Worm (Caenorhabditis elegans) whole organism, L4 larva: ENCODE data around the gene F42A6.2.
"Not testable (repeated sequence)": the region's sequence is repeated elsewhere in the genome, so short reads cannot be mapped to it uniquely, and the experiment has no call there.

ENCODE experiments used
- D1046.2 ChIP-seq: fragments of 200-800 bp; sonication (Bioruptor generic); IDR thresholded peaks from 2 replicates; pipeline ENCODE4 v1.3.6; 2022; ENCODE audit warnings: missing genetic modification characterization, missing compliant biosample characterization
- F37D6.2 ChIP-seq: sonication (generic microtip); optimal IDR thresholded peaks from 2 replicates; lab custom pipeline; 2016; ENCODE audit warnings: mild to moderate bottlenecking, missing genetic modification characterization, missing compliant biosample characterization
- F49E8.2 ChIP-seq: sonication (generic microtip); optimal IDR thresholded peaks from 2 replicates; lab custom pipeline; 2016; ENCODE audit warnings: missing compliant biosample characterization, mild to moderate bottlenecking, missing genetic modification characterization, borderline replicate concordance
- T20F7.1 ChIP-seq: fragments of 200-800 bp; sonication (Bioruptor generic); optimal IDR thresholded peaks from 2 replicates; lab custom pipeline; 2018; ENCODE audit warnings: mild to moderate bottlenecking, missing genetic modification characterization, missing compliant biosample characterization
- T26A8.4 ChIP-seq: fragments of 200-800 bp; sonication (Bioruptor generic); IDR thresholded peaks from 2 replicates; pipeline ENCODE4 v1.3.6; 2022; ENCODE audit warnings: missing genetic modification characterization, missing compliant biosample characterization
- ZK337.2 ChIP-seq: fragments of 200-800 bp; sonication (Bioruptor generic); IDR thresholded peaks from 2 replicates; pipeline ENCODE4 v1.3.6; 2022; ENCODE audit warnings: missing genetic modification reagents, missing genetic modification characterization, missing compliant biosample characterization
- ama-1 ChIP-seq: fragments of 150-350 bp; optimal IDR thresholded peaks from 2 replicates; lab custom pipeline; 2014; ENCODE audit warnings: inconsistent platforms, mixed read lengths
- ceh-28 ChIP-seq: fragments of 150-350 bp; optimal IDR thresholded peaks from 2 replicates; lab custom pipeline; 2014; ENCODE audit warnings: missing biosample characterization, missing genetic modification reagents, missing genetic modification characterization
- ceh-82 ChIP-seq: sonication (generic microtip); optimal IDR thresholded peaks from 2 replicates; lab custom pipeline; 2017; ENCODE audit warnings: missing biosample characterization, missing genetic modification characterization
- daf-8 ChIP-seq: fragments of 200-800 bp; sonication (Bioruptor generic); IDR thresholded peaks from 2 replicates; pipeline ENCODE4 v1.3.6; 2022; ENCODE audit warnings: missing genetic modification characterization, missing compliant biosample characterization
- dpl-1 ChIP-seq: fragments of 150-350 bp; optimal IDR thresholded peaks from 2 replicates; lab custom pipeline; 2014; ENCODE audit warnings: missing biosample characterization, missing genetic modification reagents, missing genetic modification characterization
- dve-1 ChIP-seq: sonication (generic microtip); optimal IDR thresholded peaks from 2 replicates; lab custom pipeline; 2017; ENCODE audit warnings: antibody characterized with exemption, mild to moderate bottlenecking, missing genetic modification characterization, missing compliant biosample characterization; ENCODE audit not compliant: insufficient read depth
- fkh-10 ChIP-seq: fragments of 150-350 bp; optimal IDR thresholded peaks from 2 replicates; lab custom pipeline; 2014; ENCODE audit warnings: missing biosample characterization, missing genetic modification reagents, missing genetic modification characterization
- fos-1 ChIP-seq: fragments of 150-350 bp; optimal IDR thresholded peaks from 2 replicates; lab custom pipeline; 2014; ENCODE audit warnings: missing biosample characterization, missing genetic modification characterization
- hlh-11 ChIP-seq: fragments of 200-800 bp; sonication (Bioruptor generic); optimal IDR thresholded peaks from 2 replicates; lab custom pipeline; 2018; ENCODE audit warnings: mild to moderate bottlenecking, missing genetic modification characterization, missing compliant biosample characterization
- hlh-30 ChIP-seq: sonication (generic microtip); optimal IDR thresholded peaks from 2 replicates; lab custom pipeline; 2017; ENCODE audit warnings: antibody characterized with exemption, mild to moderate bottlenecking, missing genetic modification characterization, missing compliant biosample characterization; ENCODE audit not compliant: insufficient read depth
- jun-1 ChIP-seq: fragments of 150-350 bp; optimal IDR thresholded peaks from 2 replicates; lab custom pipeline; 2014; ENCODE audit warnings: missing biosample characterization, missing genetic modification reagents, missing genetic modification characterization
- lin-1 ChIP-seq: fragments of 200-800 bp; sonication (Bioruptor generic); IDR thresholded peaks from 2 replicates; pipeline ENCODE4 v1.3.6; 2022; ENCODE audit warnings: missing genetic modification reagents, missing genetic modification characterization, missing compliant biosample characterization
- lin-38 ChIP-seq: fragments of 200-800 bp; sonication (Bioruptor generic); IDR thresholded peaks from 2 replicates; pipeline ENCODE4 v1.3.6; 2022; ENCODE audit warnings: missing genetic modification reagents, missing genetic modification characterization, missing compliant biosample characterization
- lsy-2 ChIP-seq, 2 experiments: fragments of 150-350 bp in 1 of 2; sonication (generic microtip) in 1 of 2; optimal IDR thresholded peaks; 2 replicates each; lab custom pipeline; 2014 to 2017; ENCODE audit warnings: missing biosample characterization in 2 of 2, missing genetic modification characterization in 2 of 2
- madf-5 ChIP-seq, 2 experiments: fragments of 200-800 bp; sonication (Bioruptor generic); IDR thresholded peaks; 2 replicates each; pipeline ENCODE4 v1.3.6; 2022; ENCODE audit warnings: missing compliant biosample characterization in 2 of 2, missing genetic modification characterization in 2 of 2
- madf-9 ChIP-seq: fragments of 200-800 bp; sonication (Bioruptor generic); conservative IDR thresholded peaks from 2 replicates; pipeline ENCODE4 v1.3.6; 2022; ENCODE audit warnings: missing genetic modification reagents, missing genetic modification characterization, missing compliant biosample characterization
- mdt-29 ChIP-seq: fragments of 200-800 bp; sonication (Bioruptor generic); IDR thresholded peaks from 2 replicates; pipeline ENCODE4 v1.3.6; 2022; ENCODE audit warnings: missing genetic modification reagents, missing genetic modification characterization, missing compliant biosample characterization
- mxl-3 ChIP-seq: fragments of 200-800 bp; sonication (Bioruptor generic); optimal IDR thresholded peaks from 2 replicates; lab custom pipeline; 2018; ENCODE audit warnings: mild to moderate bottlenecking, missing genetic modification characterization, missing compliant biosample characterization
- nhr-111 ChIP-seq: fragments of 200-800 bp; sonication (Bioruptor generic); optimal IDR thresholded peaks from 2 replicates; lab custom pipeline; 2018; ENCODE audit warnings: mild to moderate bottlenecking, missing genetic modification characterization, missing compliant biosample characterization
- nhr-41 ChIP-seq: fragments of 200-800 bp; sonication (Bioruptor generic); IDR thresholded peaks from 2 replicates; pipeline ENCODE4 v1.3.6; 2022; ENCODE audit warnings: missing genetic modification reagents, missing genetic modification characterization, missing compliant biosample characterization
- nhr-42 ChIP-seq: fragments of 200-800 bp; sonication (Bioruptor generic); IDR thresholded peaks from 2 replicates; pipeline ENCODE4 v1.3.6; 2022; ENCODE audit warnings: missing genetic modification characterization, missing compliant biosample characterization
- pha-4 ChIP-seq, 2 experiments: fragments of 150-350 bp in 1 of 2; fragments of 200-800 bp in 1 of 2; sonication (Bioruptor generic) in 1 of 2; IDR thresholded peaks in 1 of 2; optimal IDR thresholded peaks in 1 of 2; 2 replicates each; pipeline versions ENCODE4 v1.3.6 to Lab custom; 2014 to 2022; ENCODE audit warnings: missing genetic modification characterization in 2 of 2, missing genetic modification reagents in 2 of 2, missing biosample characterization in 1 of 2, missing compliant biosample characterization in 1 of 2
- php-3 ChIP-seq: fragments of 200-800 bp; sonication (Bioruptor generic); IDR thresholded peaks from 2 replicates; pipeline ENCODE4 v1.3.6; 2022; ENCODE audit warnings: missing genetic modification reagents, missing genetic modification characterization, missing compliant biosample characterization
- rbr-2 ChIP-seq: sonication (generic microtip); optimal IDR thresholded peaks from 2 replicates; lab custom pipeline; 2016; ENCODE audit warnings: missing genotype, missing genetic modification characterization, missing compliant biosample characterization
- set-16 ChIP-seq: fragments of 200-800 bp; sonication (Bioruptor generic); IDR thresholded peaks from 2 replicates; pipeline ENCODE4 v1.3.6; 2022; ENCODE audit warnings: missing genetic modification reagents, missing genetic modification characterization, missing compliant biosample characterization
- snpc-1.2 ChIP-seq: fragments of 200-800 bp; sonication (Bioruptor generic); IDR thresholded peaks from 2 replicates; pipeline ENCODE4 v1.3.6; 2022; ENCODE audit warnings: missing genetic modification reagents, missing genetic modification characterization, missing compliant biosample characterization
- spr-1 ChIP-seq: sonication (generic microtip); optimal IDR thresholded peaks from 2 replicates; lab custom pipeline; 2016; ENCODE audit warnings: mild to moderate bottlenecking, missing genetic modification characterization, missing compliant biosample characterization
- tag-97 ChIP-seq: fragments of 200-800 bp; sonication (Bioruptor generic); IDR thresholded peaks from 2 replicates; pipeline ENCODE4 v1.3.6; 2022; ENCODE audit warnings: missing genetic modification characterization, missing compliant biosample characterization
- unc-130 ChIP-seq: sonication (generic microtip); optimal IDR thresholded peaks from 2 replicates; lab custom pipeline; 2016; ENCODE audit warnings: missing genetic modification reagents, missing genetic modification characterization, missing compliant biosample characterization
- unc-62 ChIP-seq, 3 experiments: fragments of 150-350 bp in 1 of 3; sonication (generic microtip); optimal IDR thresholded peaks in 2 of 3; peaks in 1 of 3; 1 replicate in 1 of 3; 2 replicates in 2 of 3; lab custom pipeline; 2014 to 2017; ENCODE audit warnings: missing biosample characterization in 3 of 3, missing genetic modification characterization in 3 of 3, missing genetic modification reagents in 3 of 3, missing genotype in 1 of 3
- zag-1 ChIP-seq: fragments of 150-350 bp; optimal IDR thresholded peaks from 2 replicates; lab custom pipeline; 2014; ENCODE audit warnings: missing biosample characterization, missing genetic modification characterization
- zfp-2 ChIP-seq: sonication (generic microtip); optimal IDR thresholded peaks from 2 replicates; lab custom pipeline; 2016; ENCODE audit warnings: mild to moderate bottlenecking, missing genetic modification characterization, missing compliant biosample characterization
- zfp-3 ChIP-seq: fragments of 200-800 bp; sonication (Bioruptor generic); conservative IDR thresholded peaks from 2 replicates; pipeline ENCODE4 v1.3.6; 2022; ENCODE audit warnings: missing genetic modification reagents, missing genetic modification characterization, missing compliant biosample characterization
- zip-2 ChIP-seq: fragments of 150-350 bp; optimal IDR thresholded peaks from 2 replicates; lab custom pipeline; 2014; ENCODE audit warnings: missing biosample characterization, missing genetic modification characterization
- ztf-7 ChIP-seq: fragments of 150-350 bp; optimal IDR thresholded peaks from 2 replicates; lab custom pipeline; 2014; ENCODE audit warnings: missing biosample characterization, missing genetic modification characterization

The F42A6.2 gene

ce11 chrIV:3313311-3313710 is 28.0 kb upstream of the F42A6.2 start (continued):
- TF ChIP-seq rbr-2 (tag; lab: Kevin White, UChicago) (peak; percentile 87), hlh-11 (tag; lab: Kevin White, UChicago) (peak; percentile 69), F49E8.2 (tag; lab: Kevin White, UChicago) (peak; percentile 22), F37D6.2 (peak; percentile 67), nhr-42 (GFP tag; lab: Robert Waterston, UW) (peak; percentile 98), daf-8 (GFP tag; lab: Robert Waterston, UW) (peak; percentile 97), D1046.2 (GFP tag; lab: Robert Waterston, UW) (peak; percentile 97), T20F7.1 (GFP tag; lab: Kevin White, UChicago) (peak; percentile 87), nhr-41 (peak; percentile 93), zfp-2 (tag; lab: Kevin White, UChicago) (peak; percentile 72), madf-9 (GFP tag; lab: Robert Waterston, UW) (peak; percentile 82), tag-97 (GFP tag; lab: Robert Waterston, UW) (0 out of 2 replicates have a peak, but pooled peaks have one; percentile 40), ZK337.2 (peak; percentile 82), T26A8.4 (GFP tag; lab: Robert Waterston, UW) (peak; percentile 98), mxl-3 (GFP tag; lab: Kevin White, UChicago) (peak; percentile 45), zfp-3 (GFP tag; lab: Robert Waterston, UW) (peak; percentile 98), dve-1 (tag; lab: Kevin White, UChicago) (peak; percentile 35), lin-38 (GFP tag; lab: Robert Waterston, UW) (peak; percentile 98), unc-130 (GFP tag; lab: Kevin White, UChicago) (peak; percentile 51)

ce11 chrIV:3314099-3314498 is 27.2 kb upstream of the F42A6.2 start:
- TF ChIP-seq lsy-2 (tag; optimal IDR thresholded peaks at IDR 0.05; lab: Kevin White, UChicago), result peak in 1 of 2 experiments; percentile 58

ce11 chrIV:3320778-3321177 is 20.5 kb upstream of the F42A6.2 start:
- TF ChIP-seq set-16 (GFP tag; lab: Robert Waterston, UW), result peak; percentile 93
- TF ChIP-seq, all 104 proteins: peak for 1; not testable (repeated sequence) for 103

- not testable (repeated sequence) for TF ChIP-seq mdt-29; ceh-28 (tag; lab: Kevin White, UChicago); zip-2 (tag; lab: Kevin White, UChicago)
- TF ChIP-seq, all 104 proteins: peak for 0; not testable (repeated sequence) for 104
These were observed 9.5 kb upstream of the F42A6.2 start, which contains the start of gene F42A6.5 for ce11 chrIV:3331758-3332157. Gene F42A6.5, minus strand, starts transcription at chrIV:3331858.

ce11 chrIV:3336585-3336984 is 4.7 kb upstream of the F42A6.2 start, which contains the start of gene F42A6.6:
Gene F42A6.6, minus strand, starts transcription at chrIV:3336873.
- TF ChIP-seq hlh-30 (tag; lab: Kevin White, UChicago) (no peak), snpc-1.2 (GFP tag; lab: Robert Waterston, UW) (peak; percentile 71), unc-62 (GFP tag; optimal IDR thresholded peaks at IDR 0.05 in 1 of 2; lab: Kevin White, UChicago) (no peak), unc-62 (tag; optimal IDR thresholded peaks at IDR 0.05; lab: Kevin White, UChicago) (no peak), spr-1 (tag; lab: Kevin White, UChicago) (peak; percentile 69), madf-5 (GFP tag; IDR thresholded peaks at IDR 0.05; lab: Robert Waterston, UW) (0 out of 4 replicates have a peak, but pooled peaks have one; percentile 25 to 51), php-3 (0 out of 2 replicates have a peak, but pooled peaks have one; percentile 42), fkh-10 (no peak), set-16 (GFP tag; lab: Robert Waterston, UW) (no peak; the same call in 1 of the 2 replicates), ztf-7 (tag; lab: Kevin White, UChicago) (no peak), pha-4 (GFP tag; IDR thresholded peaks at IDR 0.05; lab: Robert Waterston, UW) (peak; percentile 87), pha-4 (tag; optimal IDR thresholded peaks at IDR 0.05; lab: Kevin White, UChicago) (no peak), ceh-82 (tag; lab: Kevin White, UChicago) (no peak), dpl-1 (GFP tag; lab: Kevin White, UChicago) (no peak), ama-1 (peak; percentile 83), F37D6.2 (no peak), zag-1 (no peak), F49E8.2 (tag; lab: Kevin White, UChicago) (peak; percentile 84), rbr-2 (tag; lab: Kevin White, UChicago) (peak; percentile 33), nhr-111 (GFP tag; lab: Kevin White, UChicago) (no peak), fos-1 (tag; lab: Kevin White, UChicago) (no peak), lin-1 (GFP tag; lab: Robert Waterston, UW) (no peak; the same call in 1 of the 2 replicates), jun-1 (tag; lab: Kevin White, UChicago) (no peak), zip-2 (tag; lab: Kevin White, UChicago) (no peak)
